Worm (Caenorhabditis elegans): ENCODE data around the gene F49H6.5.
A peak's percentile ranks its signal among the peaks of the same experiment; 100 is the strongest.

Gene F49H6.5

DNA sequence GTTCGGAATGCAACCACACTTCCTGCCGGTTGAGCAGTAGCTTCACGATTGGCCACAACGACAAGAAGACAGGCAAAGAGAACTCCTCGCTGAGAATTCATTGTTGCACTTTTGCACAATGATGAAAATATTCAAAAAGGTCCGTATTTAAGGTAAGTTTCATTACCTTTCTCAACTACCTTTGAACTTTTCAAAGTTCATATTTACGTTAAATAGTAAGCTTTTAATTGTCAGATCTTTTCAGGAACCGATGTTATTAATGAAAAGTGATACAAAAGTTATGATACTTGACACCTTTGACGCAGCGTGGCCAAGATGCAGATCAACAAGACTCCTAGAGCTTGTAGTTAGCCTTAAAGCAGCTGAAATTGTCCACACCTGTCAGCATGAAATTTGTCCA is 1.7 kb upstream of the F49H6.5 start, which contains the start of gene F49H6.12:
Gene F49H6.12 (minus strand): TSS at position 101 of the 400 bp plus-strand sequence.
- TF ChIP-seq snu-23 (GFP tag; optimal IDR thresholded peaks at IDR 0.05) = no peak

DNA sequence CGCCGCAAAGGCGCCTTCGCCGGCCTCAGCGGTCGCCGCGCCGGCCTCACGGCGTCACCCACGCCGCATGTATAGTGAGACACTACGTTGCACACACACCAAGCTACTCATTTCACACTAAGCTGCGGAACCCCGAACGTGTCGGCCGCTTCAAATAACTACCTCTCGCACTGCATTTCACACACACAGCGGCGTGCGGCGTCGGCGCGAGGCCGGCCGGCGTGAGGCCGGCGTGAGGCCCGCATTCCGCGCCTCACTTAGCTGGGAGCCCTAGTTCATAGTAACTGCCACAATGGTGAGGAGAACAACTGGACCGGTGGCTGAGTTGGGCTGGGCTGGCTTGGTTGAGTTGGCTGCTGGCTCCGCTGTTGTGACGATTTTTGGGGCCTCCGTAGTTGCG is 941 bp upstream of the F49H6.5 start:
- peak; percentile 24 for TF ChIP-seq nhr-85 (tag)

- no peak for TF ChIP-seq rnt-1 (tag; optimal IDR thresholded peaks at IDR 0.05)
- no peak for TF ChIP-seq C04F5.9 (tag; optimal IDR thresholded peaks at IDR 0.05)
- no peak for TF ChIP-seq lsy-2 (tag; optimal IDR thresholded peaks at IDR 0.05)
- TF ChIP-seq pqm-1 (tag; optimal IDR thresholded peaks at IDR 0.05) = no peak
- no peak for TF ChIP-seq lin-39 (tag; optimal IDR thresholded peaks at IDR 0.05)
- TF ChIP-seq efl-3 (GFP tag; optimal IDR thresholded peaks at IDR 0.05) = no peak
- TF ChIP-seq aly-2 (tag; optimal IDR thresholded peaks at IDR 0.05) = no peak
- TF ChIP-seq nhr-19 (GFP tag; conservative IDR thresholded peaks at IDR 0.05) = no peak
- no peak for TF ChIP-seq tlp-1 (tag; optimal IDR thresholded peaks at IDR 0.05)
- no peak for TF ChIP-seq isw-1 (GFP tag; IDR thresholded peaks at IDR 0.05)
- TF ChIP-seq sptf-1 (tag; optimal IDR thresholded peaks at IDR 0.05) = no peak
- TF ChIP-seq mep-1 (tag; optimal IDR thresholded peaks at IDR 0.05) = no peak
- TF ChIP-seq swsn-7 (tag; optimal IDR thresholded peaks at IDR 0.05) = no peak
Measured at ce11 chrV:17026289-17026688, 3.2 kb downstream of the F49H6.5 start, which contains the start of gene F49H6.15. Gene F49H6.15 (minus strand): TSS chrV:17026389.

DNA sequence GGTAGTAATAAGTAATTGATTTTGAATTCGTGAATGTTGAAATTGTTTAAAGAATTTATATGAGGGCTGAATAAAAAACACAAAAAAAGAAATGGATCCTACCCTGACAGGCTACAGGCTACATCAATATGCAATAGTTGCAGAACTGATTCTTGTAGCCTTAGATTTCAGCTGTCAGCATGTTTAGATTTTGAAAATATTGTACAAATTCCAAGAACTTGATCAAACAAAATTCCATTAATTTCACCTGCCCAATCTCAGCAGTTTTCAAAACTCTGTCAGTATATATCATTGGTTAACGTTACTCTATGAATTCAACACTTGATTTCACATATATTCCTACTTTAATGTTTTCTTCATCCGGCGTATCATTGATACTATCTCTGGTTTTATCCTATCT is 7.4 kb downstream of the F49H6.5 start:
- TF ChIP-seq lin-15B (tag; optimal IDR thresholded peaks at IDR 0.05) (no peak), fkh-10 (GFP tag; optimal IDR thresholded peaks at IDR 0.05) (no peak), fkh-8 (tag; optimal IDR thresholded peaks at IDR 0.05) (peak; percentile 3), hlh-4 (tag; optimal IDR thresholded peaks at IDR 0.05) (peak; percentile 98)

DNA sequence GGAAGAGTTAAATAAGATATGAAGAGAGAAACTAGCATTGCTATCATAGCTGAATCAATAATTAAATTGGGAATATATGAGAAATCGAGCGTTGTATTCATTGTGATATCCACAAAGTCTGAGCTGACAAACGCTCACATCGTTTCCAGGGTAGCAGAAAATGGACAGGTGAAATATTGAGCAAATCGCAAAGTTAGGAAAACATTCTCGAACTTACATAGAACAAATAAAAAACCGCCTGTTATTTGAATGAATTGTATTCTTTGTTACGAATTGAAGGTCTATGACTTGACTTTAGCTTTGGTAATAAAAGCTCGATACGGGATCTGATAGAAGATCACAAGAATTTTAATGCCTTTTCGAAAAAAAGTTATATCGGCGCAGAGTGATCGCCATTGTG is 12.8 kb downstream of the F49H6.5 start, which contains the start of gene srz-94:
Gene srz-94 (minus strand): TSS at position 101 of the 400 bp plus-strand sequence.
- no peak for TF ChIP-seq lin-13 (GFP tag; optimal IDR thresholded peaks at IDR 0.05)
- TF ChIP-seq jun-1 (tag; optimal IDR thresholded peaks at IDR 0.05) = no peak
- no peak for TF ChIP-seq hlh-4 (tag; optimal IDR thresholded peaks at IDR 0.05)
- TF ChIP-seq swsn-7 (tag; optimal IDR thresholded peaks at IDR 0.05) = no peak
- no peak for TF ChIP-seq lin-35 (GFP tag; optimal IDR thresholded peaks at IDR 0.05)
- TF ChIP-seq tlp-1 (tag; optimal IDR thresholded peaks at IDR 0.05) = no peak
- TF ChIP-seq fos-1 (tag; optimal IDR thresholded peaks at IDR 0.05) = no peak
- TF ChIP-seq ceh-82 (tag; optimal IDR thresholded peaks at IDR 0.05) = no peak
- TF ChIP-seq blmp-1 (tag; optimal IDR thresholded peaks at IDR 0.05) = no peak
- TF ChIP-seq pax-3 (tag; optimal IDR thresholded peaks at IDR 0.05) = no peak
- TF ChIP-seq fkh-4 (tag; optimal IDR thresholded peaks at IDR 0.05; ENCODE audit: borderline replicate concordance) = no peak

DNA sequence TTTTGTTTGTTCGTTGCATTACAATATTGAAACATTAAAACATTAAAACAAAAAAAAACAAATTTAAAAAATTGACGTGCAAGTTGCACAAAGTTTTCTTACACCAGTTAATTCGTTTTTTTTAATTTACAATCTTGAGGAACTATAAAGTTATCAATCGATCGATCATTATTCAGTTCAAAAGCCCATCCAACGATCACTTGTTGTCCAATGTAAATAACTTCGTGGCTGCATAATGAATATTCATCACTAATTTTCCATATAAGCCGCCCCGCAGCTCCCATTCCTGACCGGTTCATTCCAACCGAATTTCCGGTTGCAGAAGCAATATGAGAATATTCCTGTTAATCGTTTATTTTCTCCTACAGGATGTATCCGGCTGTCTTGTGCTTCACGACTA is 19.2 kb downstream of the F49H6.5 start, which contains the start of gene hpo-33:
Gene hpo-33 (plus strand): TSS at position 301 of the 400 bp plus-strand sequence.
- no peak for TF ChIP-seq sup-37 (GFP tag; optimal IDR thresholded peaks at IDR 0.05)
- TF ChIP-seq ceh-82 (tag; optimal IDR thresholded peaks at IDR 0.05) = no peak
- no peak for TF ChIP-seq efl-1 (optimal IDR thresholded peaks at IDR 0.05)
- peak in 1 of 2 experiments; percentile 44 for TF ChIP-seq efl-1 (GFP tag; optimal IDR thresholded peaks at IDR 0.05 in 1 of 2)

DNA sequence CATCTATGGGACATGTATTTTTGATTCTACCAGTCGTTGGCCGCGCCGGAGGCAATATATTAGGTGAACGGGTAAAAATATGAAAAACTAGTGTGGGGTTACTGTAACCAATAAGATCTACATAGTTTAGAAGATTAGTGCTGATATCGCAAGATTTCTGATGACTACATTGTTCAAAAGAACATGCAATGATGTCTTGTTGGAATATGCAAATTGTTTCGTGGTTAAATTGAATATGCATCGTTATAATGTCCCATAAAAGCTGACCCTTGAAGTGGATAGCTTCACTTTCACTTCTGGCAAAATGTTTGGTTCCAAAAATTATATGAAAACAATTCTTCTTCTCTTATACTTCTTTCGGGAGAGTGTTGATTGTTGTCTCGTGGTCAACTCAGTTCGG is 21.5 kb downstream of the F49H6.5 start, which contains the start of gene F28B1.2:
Gene F28B1.2 (plus strand): TSS at position 301 of the 400 bp plus-strand sequence.
- TF ChIP-seq efl-1 (optimal IDR thresholded peaks at IDR 0.05) = no peak
- TF ChIP-seq efl-1 (GFP tag; optimal IDR thresholded peaks at IDR 0.05 in 1 of 2) = peak in 1 of 2 experiments; percentile 48
- no peak for TF ChIP-seq elt-2 (tag; optimal IDR thresholded peaks at IDR 0.05)

All from whole organism, L1 larva.